Worm (Caenorhabditis elegans): ENCODE results near the gene ogr-2.

DNA sequence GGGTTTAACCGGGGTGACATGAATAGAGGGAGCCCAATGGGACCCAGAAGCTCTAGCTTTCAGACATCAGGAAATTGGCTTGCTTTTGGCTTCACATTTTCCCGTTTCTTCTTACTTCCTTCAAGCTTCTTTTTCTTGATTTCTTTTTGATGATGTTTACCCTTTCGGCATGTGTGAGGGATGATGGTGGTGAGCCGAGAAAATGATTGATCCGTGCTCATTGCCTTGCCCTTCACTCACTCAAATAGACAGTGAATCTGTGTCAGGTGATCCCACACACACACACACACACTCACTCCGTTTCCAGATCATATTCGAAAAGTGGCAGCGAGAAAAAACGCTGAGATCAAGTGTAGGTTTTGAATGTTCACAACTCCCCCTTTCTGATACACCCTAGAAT, 46.3 kb upstream of the ogr-2 start:
- TF ChIP-seq ama-1 (optimal IDR thresholded peaks at IDR 0.05), result no peak
- TF ChIP-seq mes-2 (tag; optimal IDR thresholded peaks at IDR 0.05; ENCODE audit: poor library complexity, severe bottlenecking), result no peak
- no peak for TF ChIP-seq lsy-2 (tag; optimal IDR thresholded peaks at IDR 0.05)
- TF ChIP-seq php-3 (GFP tag; IDR thresholded peaks at IDR 0.05), result no peak
- no peak for TF ChIP-seq ctbp-1 (GFP tag; IDR thresholded peaks at IDR 0.05)
- no peak for TF ChIP-seq unc-130 (GFP tag; optimal IDR thresholded peaks at IDR 0.05)
- TF ChIP-seq lir-3 (tag; optimal IDR thresholded peaks at IDR 0.05), result no peak
